Fruit fly (Drosophila melanogaster): ENCODE results near the gene CG32485.
A peak's percentile ranks its signal among the peaks of the same experiment; 100 is the strongest.

The CG32485 gene

dm6 chr3L:3078398-3079155 is 28.5 kb downstream of the CG32485 start (continued):
- 0 out of 2 replicates have a peak, but pooled peaks have one; percentile 23 for TF ChIP-seq sob (GFP tag; IDR thresholded peaks at IDR 0.05)
- TF ChIP-seq Fer1 (GFP tag; optimal IDR thresholded peaks at IDR 0.05), result peak; percentile 79
- TF ChIP-seq CG9215 (GFP tag; IDR thresholded peaks at IDR 0.05), result peak; percentile 27; the same call in 1 of the 2 replicates
- peak; percentile 20 for TF ChIP-seq Six4 (GFP tag; optimal IDR thresholded peaks at IDR 0.05)
- peak; percentile 36 for TF ChIP-seq bcd (GFP tag; optimal IDR thresholded peaks at IDR 0.05)
- TF ChIP-seq cg (GFP tag; optimal IDR thresholded peaks at IDR 0.05), result no peak
- peak; percentile 27; the same call in 1 of the 3 replicates for TF ChIP-seq tgo (GFP tag; IDR thresholded peaks at IDR 0.05)
- TF ChIP-seq mirr (GFP tag; optimal IDR thresholded peaks at IDR 0.05), result peak; percentile 89
- TF ChIP-seq CG1603 (tag; optimal IDR thresholded peaks at IDR 0.05), result peak; percentile 14
- TF ChIP-seq D19A (tag; optimal IDR thresholded peaks at IDR 0.05), result no peak
- TF ChIP-seq Mes4 (GFP tag; optimal IDR thresholded peaks at IDR 0.05), result no peak
- TF ChIP-seq CG9727 (GFP tag; optimal IDR thresholded peaks at IDR 0.05), result peak; percentile 44
- no peak for TF ChIP-seq ken (GFP tag; IDR thresholded peaks at IDR 0.05)
- TF ChIP-seq CG30403 (GFP tag; optimal IDR thresholded peaks at IDR 0.05), result peak; percentile 50
- peak; percentile 4 for TF ChIP-seq CG15011 (GFP tag; optimal IDR thresholded peaks at IDR 0.05)
- no peak for TF ChIP-seq Antp (GFP tag; optimal IDR thresholded peaks at IDR 0.05)
- peak; percentile 49 for TF ChIP-seq schlank (tag; optimal IDR thresholded peaks at IDR 0.05)
- peak; percentile 35; the same call in 1 of the 2 replicates for TF ChIP-seq ap (GFP tag; IDR thresholded peaks at IDR 0.05)
- no peak for TF ChIP-seq repo (GFP tag; optimal IDR thresholded peaks at IDR 0.05)
- peak; percentile 88 for TF ChIP-seq abd-A (tag; optimal IDR thresholded peaks at IDR 0.05)
- no peak for TF ChIP-seq ro (GFP tag; IDR thresholded peaks at IDR 0.05)
- TF ChIP-seq CG12769 (tag; optimal IDR thresholded peaks at IDR 0.05), result peak; percentile 69
- TF ChIP-seq seq (GFP tag; IDR thresholded peaks at IDR 0.05), result 0 out of 2 replicates have a peak, but pooled peaks have one; percentile 41
- no peak; the same call in 2 of the 3 replicates for TF ChIP-seq zfh1 (GFP tag; IDR thresholded peaks at IDR 0.05)
- peak; percentile 22; the same call in 1 of the 2 replicates for TF ChIP-seq slbo (GFP tag; IDR thresholded peaks at IDR 0.05)
- no peak; the same call in 1 of the 2 replicates for TF ChIP-seq CG17612 (GFP tag; IDR thresholded peaks at IDR 0.05)
- no peak for TF ChIP-seq CkIIα-i1 (GFP tag; IDR thresholded peaks at IDR 0.05)
- no peak for TF ChIP-seq zfh2 (GFP tag; optimal IDR thresholded peaks at IDR 0.05)
- TF ChIP-seq CG6254 (GFP tag; optimal IDR thresholded peaks at IDR 0.05), result no peak
- TF ChIP-seq Aef1 (GFP tag; IDR thresholded peaks at IDR 0.05), result no peak; the same call in 2 of the 3 replicates
- peak; percentile 68 for TF ChIP-seq CG6765 (GFP tag; optimal IDR thresholded peaks at IDR 0.05)
- TF ChIP-seq Dip3 (GFP tag; optimal IDR thresholded peaks at IDR 0.05), result peak; percentile 16
- no peak for TF ChIP-seq CG8359 (GFP tag; optimal IDR thresholded peaks at IDR 0.05; ENCODE audit: borderline replicate concordance)
- no peak for TF ChIP-seq danr (GFP tag; IDR thresholded peaks at IDR 0.05)
- TF ChIP-seq Nf-YB (GFP tag; optimal IDR thresholded peaks at IDR 0.05), result peak; percentile 15
- TF ChIP-seq CG14441 (GFP tag; IDR thresholded peaks at IDR 0.05), result no peak; the same call in 1 of the 2 replicates
- TF ChIP-seq CG18599 (GFP tag; optimal IDR thresholded peaks at IDR 0.05), result peak; percentile 61
- no peak for TF ChIP-seq YL-1 (GFP tag; optimal IDR thresholded peaks at IDR 0.05)
- peak; percentile 87 for TF ChIP-seq Med (GFP tag)
- peak; percentile 26 for TF ChIP-seq lilli (GFP tag; optimal IDR thresholded peaks at IDR 0.05)
- TF ChIP-seq Stat92E (GFP tag; optimal IDR thresholded peaks at IDR 0.05), result no peak
- peak; percentile 37; the same call in 1 of the 2 replicates for TF ChIP-seq Ptx1 (GFP tag; IDR thresholded peaks at IDR 0.05)
- TF ChIP-seq chif (GFP tag; optimal IDR thresholded peaks at IDR 0.05), result peak in 1 of 2 experiments; percentile 5
- TF ChIP-seq Dad (GFP tag; optimal IDR thresholded peaks at IDR 0.05), result no peak
- TF ChIP-seq cwo (GFP tag; optimal IDR thresholded peaks at IDR 0.05), result peak; percentile 21
- TF ChIP-seq bbx (GFP tag; IDR thresholded peaks at IDR 0.05; ENCODE audit: partially characterized antibody), result no peak
- TF ChIP-seq Hr3 (GFP tag; optimal IDR thresholded peaks at IDR 0.05), result no peak
- peak; percentile 51 for TF ChIP-seq ATbp (GFP tag; optimal IDR thresholded peaks at IDR 0.05)
- no peak for TF ChIP-seq Oaz (GFP tag; IDR thresholded peaks at IDR 0.05)

Measured in whole organism, embryonic.